Fruit fly (Drosophila melanogaster): ENCODE results near the gene dnk.

Gene dnk

DNA sequence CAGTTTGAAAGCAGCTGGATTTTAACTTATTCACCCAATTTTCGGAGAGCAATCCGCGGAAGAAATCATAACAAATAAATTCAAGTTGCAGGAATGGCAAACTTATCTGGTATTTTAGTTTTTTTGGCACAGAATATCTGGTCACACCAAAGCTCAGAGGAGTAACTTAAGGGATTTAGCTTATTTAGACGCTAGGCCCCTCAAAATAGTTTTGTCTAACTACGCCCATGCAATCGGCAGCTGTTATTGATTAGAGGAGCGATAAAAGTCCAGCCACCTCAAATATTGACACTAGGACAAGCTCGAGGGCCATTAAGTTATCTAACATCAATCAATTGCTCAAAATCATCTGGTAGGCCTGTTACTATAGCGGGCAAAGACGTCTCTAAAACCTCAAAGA, 48.0 kb downstream of the dnk start, which contains the start of the genes GatA and P5cr (continued):
- TF ChIP-seq fd85E (GFP tag; optimal IDR thresholded peaks at IDR 0.05): no peak
- peak; percentile 66 for TF ChIP-seq CG11762 (GFP tag; optimal IDR thresholded peaks at IDR 0.05; ENCODE audit: insufficient read depth)
- peak; percentile 92 for TF ChIP-seq CG6163 (GFP tag; IDR thresholded peaks at IDR 0.05)
- peak; percentile 91 for TF ChIP-seq Hr4 (GFP tag; optimal IDR thresholded peaks at IDR 0.05)
- TF ChIP-seq Hr38 (GFP tag; optimal IDR thresholded peaks at IDR 0.05): peak; percentile 78
- peak; percentile 87 for TF ChIP-seq acj6 (GFP tag; optimal IDR thresholded peaks at IDR 0.05)
- peak; percentile 85 for TF ChIP-seq OdsH (GFP tag; optimal IDR thresholded peaks at IDR 0.05)
- TF ChIP-seq Eip78C (GFP tag): peak; percentile 94
- TF ChIP-seq spab (GFP tag; optimal IDR thresholded peaks at IDR 0.05): no peak
- TF ChIP-seq eg (GFP tag; IDR thresholded peaks at IDR 0.05): peak; percentile 93
- peak; percentile 88 for TF ChIP-seq pdm3 (GFP tag; optimal IDR thresholded peaks at IDR 0.05)
- peak; percentile 89 for TF ChIP-seq net (GFP tag; optimal IDR thresholded peaks at IDR 0.05)
- TF ChIP-seq Ets96B (tag; optimal IDR thresholded peaks at IDR 0.05): peak; percentile 70
- no peak for TF ChIP-seq CG9139 (GFP tag; optimal IDR thresholded peaks at IDR 0.05)
- TF ChIP-seq svp (GFP tag): no peak
- TF ChIP-seq Hr39 (GFP tag; optimal IDR thresholded peaks at IDR 0.05): peak; percentile 82
- peak; percentile 65 for TF ChIP-seq topi (GFP tag; optimal IDR thresholded peaks at IDR 0.05)
- TF ChIP-seq CG8119 (GFP tag; IDR thresholded peaks at IDR 0.05): peak; percentile 65; the same call in 2 of the 3 replicates
- TF ChIP-seq achi (GFP tag; optimal IDR thresholded peaks at IDR 0.05): peak; percentile 82
- TF ChIP-seq CG11294 (GFP tag; IDR thresholded peaks at IDR 0.05): peak; percentile 73
- TF ChIP-seq fd59A (GFP tag; optimal IDR thresholded peaks at IDR 0.05): peak; percentile 56
- peak; percentile 82 for TF ChIP-seq CG31627 (GFP tag; optimal IDR thresholded peaks at IDR 0.05)
- no peak for TF ChIP-seq CG6276 (GFP tag; optimal IDR thresholded peaks at IDR 0.05)
- TF ChIP-seq Sox15 (GFP tag; optimal IDR thresholded peaks at IDR 0.05): peak; percentile 62
- TF ChIP-seq Gug (GFP tag; IDR thresholded peaks at IDR 0.05): peak; percentile 72

DNA sequence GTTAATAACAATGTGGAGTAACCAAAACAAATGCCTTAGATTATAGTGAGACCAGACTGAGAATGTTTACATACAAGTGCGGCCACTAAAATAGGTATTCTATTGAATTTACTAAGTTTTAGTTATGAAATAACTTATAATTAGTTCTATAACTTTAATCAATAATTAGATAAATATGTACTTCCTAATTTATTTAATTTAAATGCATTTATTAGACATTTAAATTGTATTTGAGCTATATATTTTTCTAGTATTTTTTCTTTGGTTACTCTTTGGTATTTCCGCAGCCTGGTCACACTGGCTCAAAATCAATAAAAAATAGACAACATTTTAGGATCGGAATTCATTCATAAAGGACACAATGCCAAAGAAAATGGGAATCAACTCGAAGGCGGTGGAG, 50.4 kb downstream of the dnk start, which contains the start of the genes Prp18 and CG6013:
Gene Prp18 (minus strand): TSS at position 62 of the 400 bp plus-strand sequence.
Gene CG6013 (plus strand): TSS at position 294 of the 400 bp plus-strand sequence.
- TF ChIP-seq Hr38 (GFP tag; optimal IDR thresholded peaks at IDR 0.05) (no peak), CG11762 (GFP tag; optimal IDR thresholded peaks at IDR 0.05; ENCODE audit: insufficient read depth) (no peak), Ets96B (tag; optimal IDR thresholded peaks at IDR 0.05) (peak; percentile 36), net (GFP tag; optimal IDR thresholded peaks at IDR 0.05) (no peak), CG3032 (tag; optimal IDR thresholded peaks at IDR 0.05) (peak; percentile 74), vri (GFP tag; optimal IDR thresholded peaks at IDR 0.05) (no peak), Eip78C (GFP tag) (peak; percentile 34), esn (GFP tag; optimal IDR thresholded peaks at IDR 0.05) (peak; percentile 47), Lpt (GFP tag; optimal IDR thresholded peaks at IDR 0.05) (no peak), CG4318 (GFP tag; optimal IDR thresholded peaks at IDR 0.05) (no peak), fd85E (GFP tag; optimal IDR thresholded peaks at IDR 0.05) (no peak), OdsH (GFP tag; optimal IDR thresholded peaks at IDR 0.05) (peak; percentile 39), Gug (GFP tag; IDR thresholded peaks at IDR 0.05) (peak; percentile 23; the same call in 1 of the 2 replicates), CG6854 (GFP tag; optimal IDR thresholded peaks at IDR 0.05) (no peak), Sox15 (GFP tag; optimal IDR thresholded peaks at IDR 0.05) (no peak), dac (GFP tag; optimal IDR thresholded peaks at IDR 0.05) (no peak), Blimp-1 (GFP tag; optimal IDR thresholded peaks at IDR 0.05) (no peak), acj6 (GFP tag; optimal IDR thresholded peaks at IDR 0.05) (peak; percentile 29), CG8119 (GFP tag; IDR thresholded peaks at IDR 0.05) (no peak), Sox14 (GFP tag; optimal IDR thresholded peaks at IDR 0.05) (peak; percentile 12), CG16779 (tag; optimal IDR thresholded peaks at IDR 0.05) (no peak), CG15336 (GFP tag; IDR thresholded peaks at IDR 0.05) (0 out of 2 replicates have a peak, but pooled peaks have one; percentile 25), Eip93F (GFP tag; optimal IDR thresholded peaks at IDR 0.05) (no peak), CG1621 (tag; optimal IDR thresholded peaks at IDR 0.05) (no peak), spab (GFP tag; optimal IDR thresholded peaks at IDR 0.05) (no peak), Hr39 (GFP tag; optimal IDR thresholded peaks at IDR 0.05) (no peak), lz (GFP tag; optimal IDR thresholded peaks at IDR 0.05) (no peak), CG3919 (GFP tag; optimal IDR thresholded peaks at IDR 0.05) (no peak), cyc (GFP tag; optimal IDR thresholded peaks at IDR 0.05) (no peak), CG8632 (GFP tag; optimal IDR thresholded peaks at IDR 0.05) (peak; percentile 30), CG10631 (GFP tag; optimal IDR thresholded peaks at IDR 0.05) (peak; percentile 45), CG6276 (GFP tag; optimal IDR thresholded peaks at IDR 0.05) (no peak), CG31627 (GFP tag; optimal IDR thresholded peaks at IDR 0.05) (no peak), CG34406 (GFP tag; optimal IDR thresholded peaks at IDR 0.05) (peak; percentile 43), CG8319 (GFP tag; optimal IDR thresholded peaks at IDR 0.05) (no peak), Met (GFP tag; optimal IDR thresholded peaks at IDR 0.05) (no peak), Smox (GFP tag; optimal IDR thresholded peaks at IDR 0.05) (no peak), achi (GFP tag; optimal IDR thresholded peaks at IDR 0.05) (no peak), Hr4 (GFP tag; optimal IDR thresholded peaks at IDR 0.05) (peak; percentile 1), Ets21C (GFP tag; optimal IDR thresholded peaks at IDR 0.05) (no peak), pdm3 (GFP tag; optimal IDR thresholded peaks at IDR 0.05) (no peak)
